Fruit fly (Drosophila melanogaster): Measurements from ENCODE around the gene Tsp26A.

Tsp26A gene

dm6 chr2L:6019352-6020131 is 19.5 kb downstream of the Tsp26A start, which contains the start of gene H2.0 (continued):
- TF ChIP-seq nmo (GFP tag; optimal IDR thresholded peaks at IDR 0.05): peak; percentile 59
- TF ChIP-seq Dbx (GFP tag; IDR thresholded peaks at IDR 0.05): no peak
- TF ChIP-seq CG1647 (GFP tag; optimal IDR thresholded peaks at IDR 0.05): no peak
- TF ChIP-seq Sin3A (optimal IDR thresholded peaks at IDR 0.05): no peak
- TF ChIP-seq B-H2 (GFP tag; optimal IDR thresholded peaks at IDR 0.05): no peak
- no peak for TF ChIP-seq ro (GFP tag; IDR thresholded peaks at IDR 0.05)
- TF ChIP-seq jigr1 (GFP tag; IDR thresholded peaks at IDR 0.05): no peak
- TF ChIP-seq D19A (tag; optimal IDR thresholded peaks at IDR 0.05): peak; percentile 35
- TF ChIP-seq hkb (optimal IDR thresholded peaks at IDR 0.05): no peak
- TF ChIP-seq hkb (GFP tag; IDR thresholded peaks at IDR 0.05): 0 out of 2 replicates have a peak, but pooled peaks have one; percentile 24
- no peak for TF ChIP-seq ap (GFP tag; IDR thresholded peaks at IDR 0.05)
- no peak for TF ChIP-seq CG2116 (GFP tag; optimal IDR thresholded peaks at IDR 0.05)
- no peak for TF ChIP-seq Oaz (GFP tag; IDR thresholded peaks at IDR 0.05)
- TF ChIP-seq bsh (GFP tag; optimal IDR thresholded peaks at IDR 0.05): peak; percentile 46 to 47
- peak; percentile 11 for TF ChIP-seq shn (GFP tag; optimal IDR thresholded peaks at IDR 0.05)
- TF ChIP-seq CG10274 (GFP tag; optimal IDR thresholded peaks at IDR 0.05): no peak
- TF ChIP-seq CG2875 (GFP tag; optimal IDR thresholded peaks at IDR 0.05): peak; percentile 20
- TF ChIP-seq pum (GFP tag; optimal IDR thresholded peaks at IDR 0.05): no peak
- peak; percentile 23 for TF ChIP-seq CG13424 (tag; optimal IDR thresholded peaks at IDR 0.05)
- no peak for TF ChIP-seq CG18011 (GFP tag; optimal IDR thresholded peaks at IDR 0.05)
- TF ChIP-seq CG4282 (GFP tag; optimal IDR thresholded peaks at IDR 0.05): no peak
- peak; percentile 78 for TF ChIP-seq cg (GFP tag; optimal IDR thresholded peaks at IDR 0.05)
- TF ChIP-seq CG3281 (GFP tag; optimal IDR thresholded peaks at IDR 0.05): no peak
- TF ChIP-seq CG15479 (GFP tag; optimal IDR thresholded peaks at IDR 0.05): no peak
- TF ChIP-seq Dad (GFP tag; optimal IDR thresholded peaks at IDR 0.05): no peak
- TF ChIP-seq CG7357 (GFP tag; IDR thresholded peaks at IDR 0.05): no peak
- no peak for TF ChIP-seq CG4328 (GFP tag; optimal IDR thresholded peaks at IDR 0.05)
- peak; percentile 39 for TF ChIP-seq org-1 (GFP tag; optimal IDR thresholded peaks at IDR 0.05)
- no peak for TF ChIP-seq CG11560 (tag; IDR thresholded peaks at IDR 0.05)
- TF ChIP-seq CG6254 (GFP tag; optimal IDR thresholded peaks at IDR 0.05): no peak
- no peak for TF ChIP-seq Tbp (GFP tag; optimal IDR thresholded peaks at IDR 0.05)
- no peak for TF ChIP-seq ken (GFP tag; IDR thresholded peaks at IDR 0.05)
- peak; percentile 29 for TF ChIP-seq CG2120 (GFP tag; optimal IDR thresholded peaks at IDR 0.05)
- TF ChIP-seq z (GFP tag; IDR thresholded peaks at IDR 0.05): peak; percentile 61; the same call in 1 of the 3 replicates
- no peak for TF ChIP-seq vfl (GFP tag; optimal IDR thresholded peaks at IDR 0.05)
- TF ChIP-seq CG34422 (GFP tag; IDR thresholded peaks at IDR 0.05): no peak
- no peak for TF ChIP-seq pfk (GFP tag; optimal IDR thresholded peaks at IDR 0.05)
- TF ChIP-seq ttk (GFP tag; IDR thresholded peaks at IDR 0.05): no peak
- TF ChIP-seq wor (GFP tag; IDR thresholded peaks at IDR 0.05): no peak
- TF ChIP-seq CG10431 (GFP tag; optimal IDR thresholded peaks at IDR 0.05): no peak
- TF ChIP-seq CG12219 (GFP tag; optimal IDR thresholded peaks at IDR 0.05): no peak
- 0 out of 2 replicates have a peak, but pooled peaks have one; percentile 11 for TF ChIP-seq danr (GFP tag; IDR thresholded peaks at IDR 0.05)
- no peak for TF ChIP-seq MTF-1 (GFP tag; optimal IDR thresholded peaks at IDR 0.05; ENCODE audit: borderline replicate concordance)
- peak; percentile 38 for TF ChIP-seq CG1529 (GFP tag; optimal IDR thresholded peaks at IDR 0.05)
- no peak for TF ChIP-seq Dll (GFP tag; IDR thresholded peaks at IDR 0.05; ENCODE audit: partially characterized antibody)
- TF ChIP-seq CG17568 (GFP tag; optimal IDR thresholded peaks at IDR 0.05): no peak
- TF ChIP-seq lilli (GFP tag; optimal IDR thresholded peaks at IDR 0.05): peak; percentile 22
- TF ChIP-seq sima (GFP tag; optimal IDR thresholded peaks at IDR 0.05): no peak
- no peak for TF ChIP-seq Bteb2 (GFP tag; optimal IDR thresholded peaks at IDR 0.05)
- peak; percentile 27 for TF ChIP-seq lab (GFP tag; optimal IDR thresholded peaks at IDR 0.05)
